Worm (Caenorhabditis elegans): Measurements from ENCODE around the gene tag-275.

Gene tag-275

ce11 chrX:6115502-6115901 lies 34.8 kb downstream of the tag-275 start, which contains the start of gene C15H9.3:
Gene C15H9.3 (plus strand): TSS chrX:6115802.
- TF ChIP-seq him-1 (tag; optimal IDR thresholded peaks at IDR 0.05) = no peak
- no peak for TF ChIP-seq W03F9.2 (tag; optimal IDR thresholded peaks at IDR 0.05)
- no peak for TF ChIP-seq dao-5 (tag; optimal IDR thresholded peaks at IDR 0.05)

- TF ChIP-seq W03F9.2 (tag; optimal IDR thresholded peaks at IDR 0.05) (no peak), dao-5 (tag; optimal IDR thresholded peaks at IDR 0.05) (no peak), him-1 (tag; optimal IDR thresholded peaks at IDR 0.05) (no peak)
Measured at ce11 chrX:6112817-6113216, 37.5 kb downstream of the tag-275 start, which contains the start of gene prx-3. Gene prx-3 (minus strand): TSS chrX:6112917.

- TF ChIP-seq W03F9.2 (tag; optimal IDR thresholded peaks at IDR 0.05) = no peak
- no peak for TF ChIP-seq him-1 (tag; optimal IDR thresholded peaks at IDR 0.05)
- TF ChIP-seq dao-5 (tag; optimal IDR thresholded peaks at IDR 0.05) = no peak
Measured at ce11 chrX:6109288-6109770, 41.0 kb downstream of the tag-275 start, which contains the start of gene kynu-1. Gene kynu-1 (minus strand): TSS chrX:6109338.

- TF ChIP-seq him-1 (tag; optimal IDR thresholded peaks at IDR 0.05) (no peak), W03F9.2 (tag; optimal IDR thresholded peaks at IDR 0.05) (no peak), dao-5 (tag; optimal IDR thresholded peaks at IDR 0.05) (no peak)
Measured at ce11 chrX:6107962-6108361, 42.4 kb downstream of the tag-275 start.

- TF ChIP-seq dao-5 (tag; optimal IDR thresholded peaks at IDR 0.05) (no peak), him-1 (tag; optimal IDR thresholded peaks at IDR 0.05) (no peak), W03F9.2 (tag; optimal IDR thresholded peaks at IDR 0.05) (no peak)
Measured at ce11 chrX:6103297-6103696, 47.1 kb downstream of the tag-275 start, which contains the start of gene C15H9.11. Gene C15H9.11 (minus strand): TSS chrX:6103397.

ce11 chrX:6100395-6101099 lies 49.8 kb downstream of the tag-275 start:
- TF ChIP-seq him-1 (tag; optimal IDR thresholded peaks at IDR 0.05) (no peak), W03F9.2 (tag; optimal IDR thresholded peaks at IDR 0.05) (no peak), dao-5 (tag; optimal IDR thresholded peaks at IDR 0.05) (no peak)

- TF ChIP-seq dao-5 (tag; optimal IDR thresholded peaks at IDR 0.05) (no peak), him-1 (tag; optimal IDR thresholded peaks at IDR 0.05) (no peak), W03F9.2 (tag; optimal IDR thresholded peaks at IDR 0.05) (no peak)
Measured at ce11 chrX:6098420-6098819, 51.9 kb downstream of the tag-275 start.

- TF ChIP-seq W03F9.2 (tag; optimal IDR thresholded peaks at IDR 0.05) (no peak), him-1 (tag; optimal IDR thresholded peaks at IDR 0.05) (no peak), dao-5 (tag; optimal IDR thresholded peaks at IDR 0.05) (no peak)
Measured at ce11 chrX:6097551-6097950, 52.8 kb downstream of the tag-275 start, which contains the start of gene C15H9.4. Gene C15H9.4 (plus strand): TSS chrX:6097643.

- no peak for TF ChIP-seq dao-5 (tag; optimal IDR thresholded peaks at IDR 0.05)
- no peak for TF ChIP-seq him-1 (tag; optimal IDR thresholded peaks at IDR 0.05)
- no peak for TF ChIP-seq W03F9.2 (tag; optimal IDR thresholded peaks at IDR 0.05)
Measured at ce11 chrX:6093046-6093445, 57.3 kb downstream of the tag-275 start, which contains the start of gene C15H9.5. Gene C15H9.5 (plus strand): TSS chrX:6093300.

ce11 chrX:6092533-6092932 lies 57.8 kb downstream of the tag-275 start:
- TF ChIP-seq W03F9.2 (tag; optimal IDR thresholded peaks at IDR 0.05) (no peak), him-1 (tag; optimal IDR thresholded peaks at IDR 0.05) (no peak), dao-5 (tag; optimal IDR thresholded peaks at IDR 0.05) (no peak)
